Worm (Caenorhabditis elegans) whole organism, mixed stage, embryonic: Measurements from ENCODE around the gene cky-1.

Experiments
- M03D4.4 ChIP-seq: sonication (generic microtip); optimal IDR thresholded peaks from 2 replicates; lab custom pipeline; 2017; ENCODE audit warnings: mild to moderate bottlenecking, missing genetic modification characterization, missing compliant biosample characterization
- bed-3 ChIP-seq: fragments of 200-800 bp; sonication (Bioruptor generic); optimal IDR thresholded peaks from 3 replicates; lab custom pipeline; 2018; ENCODE audit warnings: mild to moderate bottlenecking, missing genetic modification characterization, moderate library complexity, missing compliant biosample characterization
- blmp-1 ChIP-seq: fragments of 150-350 bp; optimal IDR thresholded peaks from 2 replicates; lab custom pipeline; 2014; ENCODE audit warnings: missing biosample characterization, missing genetic modification characterization
- ceh-39 ChIP-seq: fragments of 150-350 bp; optimal IDR thresholded peaks from 2 replicates; lab custom pipeline; 2014; ENCODE audit warnings: missing biosample characterization, missing genetic modification characterization
- ceh-43 ChIP-seq: fragments of 200-800 bp; sonication (Bioruptor generic); optimal IDR thresholded peaks from 2 replicates; lab custom pipeline; 2018; ENCODE audit warnings: mild to moderate bottlenecking, missing genetic modification characterization, moderate library complexity, missing compliant biosample characterization
- ceh-83 ChIP-seq: fragments of 200-800 bp; sonication (Bioruptor generic); optimal IDR thresholded peaks from 2 replicates; lab custom pipeline; 2018; ENCODE audit warnings: mild to moderate bottlenecking, missing genetic modification characterization, missing compliant biosample characterization
- ces-1 ChIP-seq: fragments of 150-350 bp; optimal IDR thresholded peaks from 2 replicates; lab custom pipeline; 2014; ENCODE audit warnings: missing biosample characterization, missing genetic modification reagents, missing genetic modification characterization
- cnd-1 ChIP-seq: fragments of 200-800 bp; sonication (Bioruptor generic); optimal IDR thresholded peaks from 2 replicates; lab custom pipeline; 2018; ENCODE audit warnings: mild to moderate bottlenecking, missing genetic modification characterization, missing compliant biosample characterization
- drap-1 ChIP-seq: fragments of 200-800 bp; sonication (Bioruptor generic); optimal IDR thresholded peaks from 3 replicates; lab custom pipeline; 2018; ENCODE audit warnings: mild to moderate bottlenecking, missing genetic modification characterization, missing compliant biosample characterization
- elt-1 ChIP-seq: sonication (generic microtip); optimal IDR thresholded peaks from 2 replicates; lab custom pipeline; 2017; ENCODE audit warnings: missing genetic modification characterization, mild to moderate bottlenecking, missing compliant biosample characterization, antibody characterized with exemption, moderate library complexity, borderline replicate concordance; ENCODE audit not compliant: insufficient read depth
- elt-3 ChIP-seq: fragments of 150-350 bp; optimal IDR thresholded peaks from 2 replicates; lab custom pipeline; 2014; ENCODE audit warnings: missing biosample characterization, missing genetic modification characterization
- flh-1 ChIP-seq: fragments of 200-800 bp; sonication (Bioruptor generic); optimal IDR thresholded peaks from 2 replicates; lab custom pipeline; 2018; ENCODE audit warnings: mild to moderate bottlenecking, missing genetic modification characterization, moderate library complexity, missing compliant biosample characterization
- ham-2 ChIP-seq: fragments of 200-800 bp; sonication (Bioruptor generic); optimal IDR thresholded peaks from 2 replicates; lab custom pipeline; 2018; ENCODE audit warnings: mild to moderate bottlenecking, missing genetic modification characterization, missing compliant biosample characterization
- hlh-1 ChIP-seq: fragments of 150-350 bp; optimal IDR thresholded peaks from 2 replicates; lab custom pipeline; 2014; ENCODE audit warnings: missing biosample characterization, missing genetic modification reagents, missing genetic modification characterization
- lin-13 ChIP-seq: fragments of 150-350 bp; optimal IDR thresholded peaks from 2 replicates; lab custom pipeline; 2014; ENCODE audit warnings: missing biosample characterization, missing genetic modification characterization
- lin-32 ChIP-seq: fragments of 200-800 bp; sonication (Bioruptor generic); optimal IDR thresholded peaks from 2 replicates; lab custom pipeline; 2018; ENCODE audit warnings: mild to moderate bottlenecking, missing genetic modification characterization, missing compliant biosample characterization
- lsy-2 ChIP-seq: fragments of 150-350 bp; optimal IDR thresholded peaks from 2 replicates; lab custom pipeline; 2014; ENCODE audit warnings: missing biosample characterization, missing genetic modification characterization
- mab-5 ChIP-seq: fragments of 150-350 bp; optimal IDR thresholded peaks from 2 replicates; lab custom pipeline; 2014; ENCODE audit warnings: missing biosample characterization, missing genetic modification characterization
- mep-1 ChIP-seq: fragments of 150-350 bp; optimal IDR thresholded peaks from 2 replicates; lab custom pipeline; 2017; ENCODE audit warnings: missing biosample characterization, missing genetic modification reagents, missing genetic modification characterization, inconsistent platforms
- mls-2 ChIP-seq: sonication (generic microtip); optimal IDR thresholded peaks from 2 replicates; lab custom pipeline; 2016; ENCODE audit warnings: mild to moderate bottlenecking, missing genetic modification characterization, moderate library complexity, missing compliant biosample characterization
- nhr-12 ChIP-seq: fragments of 150-350 bp; optimal IDR thresholded peaks from 2 replicates; lab custom pipeline; 2014; ENCODE audit warnings: missing biosample characterization, missing genetic modification characterization
- nhr-2 ChIP-seq: fragments of 150-350 bp; optimal IDR thresholded peaks from 2 replicates; lab custom pipeline; 2014; ENCODE audit warnings: missing biosample characterization, missing genetic modification characterization
- nhr-237 ChIP-seq: fragments of 150-350 bp; optimal IDR thresholded peaks from 2 replicates; lab custom pipeline; 2014; ENCODE audit warnings: missing biosample characterization, missing genetic modification characterization
- nhr-28 ChIP-seq: fragments of 150-350 bp; optimal IDR thresholded peaks from 2 replicates; lab custom pipeline; 2014; ENCODE audit warnings: missing biosample characterization, missing genetic modification characterization
- nhr-76 ChIP-seq: sonication (generic microtip); optimal IDR thresholded peaks from 2 replicates; lab custom pipeline; 2017; ENCODE audit warnings: missing biosample characterization, missing genetic modification characterization
- pha-4 ChIP-seq: fragments of 150-350 bp; optimal IDR thresholded peaks from 2 replicates; lab custom pipeline; 2018; ENCODE audit warnings: missing biosample characterization, missing genetic modification reagents, missing genetic modification characterization
- sem-2 ChIP-seq: fragments of 200-800 bp; sonication (Bioruptor generic); optimal IDR thresholded peaks from 2 replicates; lab custom pipeline; 2018; ENCODE audit warnings: mild to moderate bottlenecking, missing genetic modification characterization, missing compliant biosample characterization
- snpc-4 ChIP-seq: fragments of 150-350 bp; optimal IDR thresholded peaks from 2 replicates; lab custom pipeline; 2014; ENCODE audit warnings: missing biosample characterization, missing genetic modification characterization
- sptf-1 ChIP-seq: sonication (generic microtip); optimal IDR thresholded peaks from 2 replicates; lab custom pipeline; 2017; ENCODE audit warnings: mild to moderate bottlenecking, missing genetic modification characterization, moderate library complexity, missing compliant biosample characterization
- tbx-8 ChIP-seq: fragments of 200-800 bp; sonication (Bioruptor generic); optimal IDR thresholded peaks from 2 replicates; lab custom pipeline; 2018; ENCODE audit warnings: mild to moderate bottlenecking, missing genetic modification characterization, moderate library complexity, missing compliant biosample characterization
- unc-120 ChIP-seq: sonication (generic microtip); optimal IDR thresholded peaks from 2 replicates; lab custom pipeline; 2017; ENCODE audit warnings: missing genetic modification characterization, missing compliant biosample characterization; ENCODE audit not compliant: poor library complexity, severe bottlenecking
- unc-39 ChIP-seq: fragments of 150-350 bp; optimal IDR thresholded peaks from 2 replicates; lab custom pipeline; 2014; ENCODE audit warnings: missing biosample characterization, missing genetic modification characterization
- unc-62 ChIP-seq: fragments of 150-350 bp; optimal IDR thresholded peaks from 2 replicates; lab custom pipeline; 2014; ENCODE audit warnings: missing biosample characterization, missing genetic modification reagents, missing genetic modification characterization
- zip-8 ChIP-seq: fragments of 150-350 bp; optimal IDR thresholded peaks from 2 replicates; lab custom pipeline; 2014; ENCODE audit warnings: missing biosample characterization, missing genetic modification characterization
- ztf-11 ChIP-seq: fragments of 150-350 bp; optimal IDR thresholded peaks from 2 replicates; lab custom pipeline; 2014; ENCODE audit warnings: missing biosample characterization, missing genetic modification characterization

The cky-1 gene

ce11 chrV:12773852-12774251 lies 37.3 kb downstream of the cky-1 start:
- no peak for TF ChIP-seq nhr-28 (tag; lab: Kevin White, UChicago)

ce11 chrV:12780248-12780647 lies 43.7 kb downstream of the cky-1 start:
- TF ChIP-seq mls-2 (peak; percentile 98), hlh-1 (tag; lab: Kevin White, UChicago) (no peak), nhr-12 (no peak), lin-13 (tag; lab: Kevin White, UChicago) (peak; percentile 24), ces-1 (GFP tag; lab: Kevin White, UChicago) (no peak), lsy-2 (tag; lab: Kevin White, UChicago) (peak; percentile 55), unc-39 (no peak), cnd-1 (tag; lab: Kevin White, UChicago) (peak; percentile 93), bed-3 (GFP tag; lab: Kevin White, UChicago) (peak; percentile 86), mep-1 (tag; lab: Kevin White, UChicago) (peak; percentile 76), sem-2 (peak; percentile 90), drap-1 (peak; percentile 96), blmp-1 (tag; lab: Kevin White, UChicago) (no peak), tbx-8 (peak; percentile 75), unc-62 (peak; percentile 26), lin-32 (GFP tag; lab: Kevin White, UChicago) (peak; percentile 92), snpc-4 (no peak), sptf-1 (tag; lab: Kevin White, UChicago) (peak; percentile 97), pha-4 (peak; percentile 62), nhr-76 (tag; lab: Kevin White, UChicago) (no peak), mab-5 (tag; lab: Kevin White, UChicago) (no peak), zip-8 (tag; lab: Kevin White, UChicago) (no peak), ceh-83 (peak; percentile 95), elt-1 (tag; lab: Kevin White, UChicago) (no peak), elt-3 (tag; lab: Kevin White, UChicago) (peak; percentile 8), nhr-2 (no peak), ztf-11 (tag; lab: Kevin White, UChicago) (peak; percentile 59), M03D4.4 (tag; lab: Kevin White, UChicago) (peak; percentile 94), nhr-237 (tag; lab: Kevin White, UChicago) (no peak), nhr-28 (tag; lab: Kevin White, UChicago) (peak; percentile 66), ceh-39 (tag; lab: Kevin White, UChicago) (no peak), flh-1 (GFP tag; lab: Kevin White, UChicago) (peak; percentile 84), ham-2 (peak; percentile 78), unc-120 (peak; percentile 93), ceh-43 (GFP tag; lab: Kevin White, UChicago) (peak; percentile 88)

ce11 chrV:12784861-12785260 lies 48.4 kb downstream of the cky-1 start, which contains the start of gene sre-20:
Gene sre-20, minus strand, starts transcription at chrV:12784961.
- TF ChIP-seq drap-1 (no peak), hlh-1 (tag; lab: Kevin White, UChicago) (no peak), pha-4 (no peak), ham-2 (no peak), nhr-28 (tag; lab: Kevin White, UChicago) (no peak), elt-3 (tag; lab: Kevin White, UChicago) (no peak), zip-8 (tag; lab: Kevin White, UChicago) (no peak), lin-13 (tag; lab: Kevin White, UChicago) (no peak)
- TF ChIP-seq, all 35 proteins: peak for 0

ce11 chrV:12786340-12786739 lies 49.8 kb downstream of the cky-1 start:
- TF ChIP-seq lin-32 (GFP tag; lab: Kevin White, UChicago) (no peak), mls-2 (no peak), bed-3 (GFP tag; lab: Kevin White, UChicago) (no peak), ceh-43 (GFP tag; lab: Kevin White, UChicago) (no peak), snpc-4 (no peak), zip-8 (tag; lab: Kevin White, UChicago) (no peak), hlh-1 (tag; lab: Kevin White, UChicago) (no peak), nhr-2 (no peak), sem-2 (no peak), tbx-8 (no peak), nhr-28 (tag; lab: Kevin White, UChicago) (no peak), pha-4 (no peak), nhr-12 (no peak), M03D4.4 (tag; lab: Kevin White, UChicago) (no peak), mep-1 (tag; lab: Kevin White, UChicago) (no peak), ceh-39 (tag; lab: Kevin White, UChicago) (no peak), unc-39 (no peak), nhr-237 (tag; lab: Kevin White, UChicago) (no peak), lin-13 (tag; lab: Kevin White, UChicago) (no peak)
- TF ChIP-seq, all 35 proteins: peak for 0
